Worm (Caenorhabditis elegans) whole organism, L4 larva: ENCODE data around the gene srh-295.
A peak's percentile ranks its signal among the peaks of the same experiment; 100 is the strongest.
"Not testable (repeated sequence)": the region's sequence is repeated elsewhere in the genome, so short reads cannot be mapped to it uniquely, and the experiment has no call there.

ENCODE experiments used
- F49E8.2 ChIP-seq: sonication (generic microtip); optimal IDR thresholded peaks from 2 replicates; lab custom pipeline; 2016; ENCODE audit warnings: missing compliant biosample characterization, mild to moderate bottlenecking, missing genetic modification characterization, borderline replicate concordance
- R02D3.7 ChIP-seq: fragments of 150-350 bp; sonication (generic microtip); optimal IDR thresholded peaks from 3 replicates; lab custom pipeline; 2014; ENCODE audit warnings: missing biosample characterization, missing genetic modification characterization
- T20F7.1 ChIP-seq: fragments of 200-800 bp; sonication (Bioruptor generic); optimal IDR thresholded peaks from 2 replicates; lab custom pipeline; 2018; ENCODE audit warnings: mild to moderate bottlenecking, missing genetic modification characterization, missing compliant biosample characterization
- Y105C5A.15 ChIP-seq: fragments of 200-800 bp; sonication (Bioruptor generic); IDR thresholded peaks from 2 replicates; pipeline ENCODE4 v1.3.6; 2022; ENCODE audit warnings: missing genetic modification characterization, missing compliant biosample characterization
- ceh-20 ChIP-seq: fragments of 200-800 bp; sonication (Bioruptor generic); IDR thresholded peaks from 2 replicates; pipeline ENCODE4 v1.3.6; 2022; ENCODE audit warnings: missing genetic modification reagents, missing genetic modification characterization, missing compliant biosample characterization
- daf-16 ChIP-seq, 3 experiments: sonication (generic microtip); optimal IDR thresholded peaks; 2 replicates each; lab custom pipeline; 2016 to 2017; ENCODE audit warnings: missing genetic modification characterization in 3 of 3, missing genetic modification reagents in 3 of 3, mild to moderate bottlenecking in 2 of 3, missing compliant biosample characterization in 2 of 3, missing biosample characterization in 1 of 3, moderate library complexity in 1 of 3
- dmd-6 ChIP-seq: fragments of 200-800 bp; sonication (Bioruptor generic); IDR thresholded peaks from 2 replicates; pipeline ENCODE4 v1.3.6; 2022; ENCODE audit warnings: missing genetic modification reagents, missing genetic modification characterization, missing compliant biosample characterization
- dve-1 ChIP-seq: sonication (generic microtip); optimal IDR thresholded peaks from 2 replicates; lab custom pipeline; 2017; ENCODE audit warnings: antibody characterized with exemption, mild to moderate bottlenecking, missing genetic modification characterization, missing compliant biosample characterization; ENCODE audit not compliant: insufficient read depth
- egl-43 ChIP-seq: fragments of 200-800 bp; sonication (Bioruptor generic); IDR thresholded peaks from 2 replicates; pipeline ENCODE4 v1.3.6; 2022; ENCODE audit warnings: missing genetic modification reagents, missing genetic modification characterization, missing compliant biosample characterization
- hif-1 ChIP-seq, 2 experiments: sonication (generic microtip); optimal IDR thresholded peaks; 2 replicates each; lab custom pipeline; 2016 to 2017; ENCODE audit warnings: missing compliant biosample characterization in 2 of 2, missing genetic modification characterization in 2 of 2, missing genetic modification reagents in 2 of 2, missing genotype in 2 of 2, mild to moderate bottlenecking in 1 of 2
- hlh-11 ChIP-seq: fragments of 200-800 bp; sonication (Bioruptor generic); optimal IDR thresholded peaks from 2 replicates; lab custom pipeline; 2018; ENCODE audit warnings: mild to moderate bottlenecking, missing genetic modification characterization, missing compliant biosample characterization
- hlh-30 ChIP-seq: sonication (generic microtip); optimal IDR thresholded peaks from 2 replicates; lab custom pipeline; 2017; ENCODE audit warnings: antibody characterized with exemption, mild to moderate bottlenecking, missing genetic modification characterization, missing compliant biosample characterization; ENCODE audit not compliant: insufficient read depth
- lin-1 ChIP-seq: fragments of 200-800 bp; sonication (Bioruptor generic); IDR thresholded peaks from 2 replicates; pipeline ENCODE4 v1.3.6; 2022; ENCODE audit warnings: missing genetic modification reagents, missing genetic modification characterization, missing compliant biosample characterization
- lin-29 ChIP-seq: fragments of 200-800 bp; sonication (Bioruptor generic); IDR thresholded peaks from 2 replicates; pipeline ENCODE4 v1.3.6; 2022; ENCODE audit warnings: missing genetic modification reagents, missing genetic modification characterization, missing compliant biosample characterization
- lin-39 ChIP-seq: fragments of 150-350 bp; optimal IDR thresholded peaks from 2 replicates; lab custom pipeline; 2014; ENCODE audit warnings: missing biosample characterization, missing genetic modification reagents, missing genetic modification characterization
- mdt-29 ChIP-seq: fragments of 200-800 bp; sonication (Bioruptor generic); IDR thresholded peaks from 2 replicates; pipeline ENCODE4 v1.3.6; 2022; ENCODE audit warnings: missing genetic modification reagents, missing genetic modification characterization, missing compliant biosample characterization
- mxl-3 ChIP-seq: fragments of 200-800 bp; sonication (Bioruptor generic); optimal IDR thresholded peaks from 2 replicates; lab custom pipeline; 2018; ENCODE audit warnings: mild to moderate bottlenecking, missing genetic modification characterization, missing compliant biosample characterization
- nhr-28 ChIP-seq: fragments of 150-350 bp; optimal IDR thresholded peaks from 2 replicates; lab custom pipeline; 2014; ENCODE audit warnings: missing biosample characterization, missing genetic modification characterization
- nhr-42 ChIP-seq: fragments of 200-800 bp; sonication (Bioruptor generic); IDR thresholded peaks from 2 replicates; pipeline ENCODE4 v1.3.6; 2022; ENCODE audit warnings: missing genetic modification characterization, missing compliant biosample characterization
- nhr-48 ChIP-seq: sonication (generic microtip); optimal IDR thresholded peaks from 2 replicates; lab custom pipeline; 2016; ENCODE audit warnings: mild to moderate bottlenecking, missing genetic modification characterization, missing compliant biosample characterization
- nhr-6 ChIP-seq: fragments of 150-350 bp; optimal IDR thresholded peaks from 2 replicates; lab custom pipeline; 2014; ENCODE audit warnings: missing biosample characterization, missing genetic modification characterization
- nhr-77 ChIP-seq: fragments of 150-350 bp; optimal IDR thresholded peaks from 2 replicates; lab custom pipeline; 2014; ENCODE audit warnings: missing biosample characterization, missing genetic modification characterization
- pqm-1 ChIP-seq: sonication (generic microtip); optimal IDR thresholded peaks from 2 replicates; lab custom pipeline; 2017; ENCODE audit warnings: missing biosample characterization, missing genetic modification characterization
- set-16 ChIP-seq: fragments of 200-800 bp; sonication (Bioruptor generic); IDR thresholded peaks from 2 replicates; pipeline ENCODE4 v1.3.6; 2022; ENCODE audit warnings: missing genetic modification reagents, missing genetic modification characterization, missing compliant biosample characterization
- snpc-1.2 ChIP-seq: fragments of 200-800 bp; sonication (Bioruptor generic); IDR thresholded peaks from 2 replicates; pipeline ENCODE4 v1.3.6; 2022; ENCODE audit warnings: missing genetic modification reagents, missing genetic modification characterization, missing compliant biosample characterization
- spr-3 ChIP-seq: fragments of 200-800 bp; sonication (Bioruptor generic); optimal IDR thresholded peaks from 2 replicates; lab custom pipeline; 2018; ENCODE audit warnings: mild to moderate bottlenecking, missing genetic modification characterization, missing compliant biosample characterization
- unc-62 ChIP-seq, 3 experiments: fragments of 150-350 bp in 1 of 3; sonication (generic microtip); optimal IDR thresholded peaks in 2 of 3; peaks in 1 of 3; 1 replicate in 1 of 3; 2 replicates in 2 of 3; lab custom pipeline; 2014 to 2017; ENCODE audit warnings: missing biosample characterization in 3 of 3, missing genetic modification characterization in 3 of 3, missing genetic modification reagents in 3 of 3, missing genotype in 1 of 3
- vab-7 ChIP-seq: fragments of 200-800 bp; sonication (Bioruptor generic); IDR thresholded peaks from 2 replicates; pipeline ENCODE4 v1.3.6; 2022; ENCODE audit warnings: missing genetic modification reagents, missing genetic modification characterization, missing compliant biosample characterization
- zip-11 ChIP-seq: fragments of 200-800 bp; sonication (Bioruptor generic); IDR thresholded peaks from 2 replicates; pipeline ENCODE4 v1.3.6; 2022; ENCODE audit warnings: missing genetic modification characterization, missing compliant biosample characterization
- zip-2 ChIP-seq: fragments of 150-350 bp; optimal IDR thresholded peaks from 2 replicates; lab custom pipeline; 2014; ENCODE audit warnings: missing biosample characterization, missing genetic modification characterization

srh-295 gene

DNA sequence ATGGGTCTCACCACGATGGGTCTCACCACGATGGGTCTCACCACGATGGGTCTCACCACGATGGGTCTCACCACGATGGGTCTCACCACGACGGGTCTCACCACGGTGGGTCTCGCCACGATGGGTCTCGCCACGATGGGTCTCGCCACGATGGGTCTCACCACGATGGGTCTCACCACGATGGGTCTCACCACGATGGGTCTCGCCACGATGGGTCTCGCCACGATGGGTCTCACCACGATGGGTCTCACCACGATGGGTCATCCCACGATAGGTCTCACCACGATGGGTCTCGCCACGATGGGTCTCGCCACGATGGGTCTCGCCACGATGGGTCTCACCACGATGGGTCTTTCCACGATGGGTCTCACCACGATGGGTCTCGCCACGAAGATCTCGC lies 8.5 kb upstream of the srh-295 start:
- TF ChIP-seq snpc-1.2 (GFP tag; lab: Robert Waterston, UW) (0 out of 2 replicates have a peak, but pooled peaks have one; percentile 12), egl-43 (GFP tag; lab: Robert Waterston, UW) (0 out of 2 replicates have a peak, but pooled peaks have one; percentile 21), set-16 (GFP tag; lab: Robert Waterston, UW) (peak; percentile 82)

- TF ChIP-seq daf-16 (GFP tag; optimal IDR thresholded peaks at IDR 0.05; lab: Kevin White, UChicago): not testable (repeated sequence)
- TF ChIP-seq daf-16 (tag; optimal IDR thresholded peaks at IDR 0.05; lab: Kevin White, UChicago) (peak; percentile 24), pqm-1 (tag; lab: Kevin White, UChicago) (peak; percentile 15), nhr-28 (peak; percentile 71), dmd-6 (peak; percentile 65)
Observed at ce11 chrV:15322653-15323052, 7.8 kb upstream of the srh-295 start, which contains the start of gene nhr-247. Gene nhr-247, plus strand, starts transcription at chrV:15322982.

DNA sequence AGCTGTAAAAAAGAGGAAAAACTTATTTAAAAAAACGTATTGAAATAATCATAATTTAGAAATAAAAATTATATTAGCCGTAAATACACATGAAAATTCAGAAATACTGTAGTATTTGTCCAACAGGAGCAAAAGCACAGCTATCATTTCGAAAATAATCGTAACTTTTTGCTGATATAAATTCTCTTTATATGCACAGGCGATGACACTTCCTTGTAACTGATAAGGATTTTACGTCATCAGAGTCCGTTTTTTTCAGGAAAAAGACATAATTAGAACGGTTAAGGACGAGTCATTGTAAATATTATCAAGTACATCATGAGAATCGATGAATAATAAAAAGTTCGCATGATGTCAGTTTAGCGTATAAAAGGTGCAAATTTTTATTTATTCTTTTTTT lies 7.0 kb upstream of the srh-295 start:
- TF ChIP-seq F49E8.2 (tag; lab: Kevin White, UChicago): no peak
- TF ChIP-seq lin-39 (tag; lab: Kevin White, UChicago): no peak
- no peak for TF ChIP-seq R02D3.7 (tag; lab: Kevin White, UChicago)
- TF ChIP-seq daf-16 (GFP tag; optimal IDR thresholded peaks at IDR 0.05; lab: Kevin White, UChicago): no peak
- peak; percentile 44 for TF ChIP-seq daf-16 (tag; optimal IDR thresholded peaks at IDR 0.05; lab: Kevin White, UChicago)
- TF ChIP-seq spr-3 (GFP tag; lab: Kevin White, UChicago): no peak
- no peak for TF ChIP-seq zip-11
- TF ChIP-seq hlh-11 (tag; lab: Kevin White, UChicago): peak; percentile 27
- peak; percentile 74 for TF ChIP-seq pqm-1 (tag; lab: Kevin White, UChicago)
- TF ChIP-seq dve-1 (tag; lab: Kevin White, UChicago): peak; percentile 23
- no peak for TF ChIP-seq T20F7.1
- peak; percentile 73 for TF ChIP-seq nhr-28
- no peak for TF ChIP-seq unc-62 (GFP tag; optimal IDR thresholded peaks at IDR 0.05 in 1 of 2; lab: Kevin White, UChicago)
- no peak for TF ChIP-seq unc-62 (tag; optimal IDR thresholded peaks at IDR 0.05; lab: Kevin White, UChicago)
- TF ChIP-seq nhr-42 (GFP tag; lab: Robert Waterston, UW): no peak
- no peak for TF ChIP-seq egl-43 (GFP tag; lab: Robert Waterston, UW)
- peak; percentile 59 for TF ChIP-seq dmd-6
- TF ChIP-seq ceh-20 (GFP tag; lab: Robert Waterston, UW): no peak
- peak; percentile 19 for TF ChIP-seq nhr-6 (tag; lab: Kevin White, UChicago)
- TF ChIP-seq mdt-29 (GFP tag; lab: Robert Waterston, UW): no peak
- TF ChIP-seq mxl-3: no peak
- no peak for TF ChIP-seq hif-1 (tag; optimal IDR thresholded peaks at IDR 0.05; lab: Kevin White, UChicago)

- no peak for TF ChIP-seq hlh-30 (tag; lab: Kevin White, UChicago)
- no peak for TF ChIP-seq daf-16 (GFP tag; optimal IDR thresholded peaks at IDR 0.05; lab: Kevin White, UChicago)
- TF ChIP-seq daf-16 (tag; optimal IDR thresholded peaks at IDR 0.05; lab: Kevin White, UChicago): peak; percentile 15
- peak; percentile 0 for TF ChIP-seq nhr-28
- TF ChIP-seq nhr-77 (tag; lab: Kevin White, UChicago): no peak
- TF ChIP-seq pqm-1 (tag; lab: Kevin White, UChicago): peak; percentile 9
Observed at ce11 chrV:15327745-15328447, 2.5 kb upstream of the srh-295 start, which contains the start of gene ZK1037.6. Gene ZK1037.6, minus strand, starts transcription at chrV:15327795.

ce11 chrV:15332851-15333250 lies 2.4 kb downstream of the srh-295 start, which contains the start of gene srw-113:
Gene srw-113, plus strand, starts transcription at chrV:15333151.
- TF ChIP-seq nhr-48 (tag; lab: Kevin White, UChicago) (no peak), lin-1 (GFP tag; lab: Robert Waterston, UW) (no peak), Y105C5A.15 (GFP tag; lab: Robert Waterston, UW) (no peak), zip-2 (tag; lab: Kevin White, UChicago) (no peak), vab-7 (GFP tag; lab: Robert Waterston, UW) (no peak), lin-29 (GFP tag; lab: Robert Waterston, UW) (no peak)
